Fruit fly (Drosophila melanogaster): ENCODE measurements around the gene FMRFaR.

FMRFaR gene

dm6 chr3L:3035769-3036583 is 34.5 kb downstream of the FMRFaR start (continued):
- TF ChIP-seq Meics (GFP tag; optimal IDR thresholded peaks at IDR 0.05): peak; percentile 92
- no peak for TF ChIP-seq BEAF-32 (GFP tag; optimal IDR thresholded peaks at IDR 0.05)
- peak; percentile 34 for TF ChIP-seq repo (GFP tag; optimal IDR thresholded peaks at IDR 0.05)
- peak; percentile 58 for TF ChIP-seq CG3995 (GFP tag; optimal IDR thresholded peaks at IDR 0.05)
- TF ChIP-seq CG12659 (GFP tag; optimal IDR thresholded peaks at IDR 0.05): peak; percentile 90
- peak; percentile 90 for TF ChIP-seq kah (GFP tag; optimal IDR thresholded peaks at IDR 0.05)
- TF ChIP-seq bowl (GFP tag; IDR thresholded peaks at IDR 0.05): peak; percentile 17; the same call in 1 of the 2 replicates
- TF ChIP-seq CG33557 (GFP tag; optimal IDR thresholded peaks at IDR 0.05): peak; percentile 77
- TF ChIP-seq CG18262 (tag; optimal IDR thresholded peaks at IDR 0.05): peak; percentile 90
- TF ChIP-seq run (tag; optimal IDR thresholded peaks at IDR 0.05): peak; percentile 32
- TF ChIP-seq sd (tag; optimal IDR thresholded peaks at IDR 0.05): peak; percentile 68
- no peak for TF ChIP-seq Opbp (GFP tag; IDR thresholded peaks at IDR 0.05; ENCODE audit: partially characterized antibody)
- TF ChIP-seq eyg (GFP tag; optimal IDR thresholded peaks at IDR 0.05): peak; percentile 58
- TF ChIP-seq stc (GFP tag; IDR thresholded peaks at IDR 0.05): peak; percentile 69; the same call in 1 of the 2 replicates
- TF ChIP-seq CG43689 (GFP tag; IDR thresholded peaks at IDR 0.05): peak; percentile 37; the same call in 1 of the 2 replicates
- TF ChIP-seq ci (GFP tag; IDR thresholded peaks at IDR 0.05): peak; percentile 90
- TF ChIP-seq Rfx (GFP tag; IDR thresholded peaks at IDR 0.05): peak; percentile 85
- peak; percentile 86 for TF ChIP-seq scrt (GFP tag; optimal IDR thresholded peaks at IDR 0.05)
- peak; percentile 88 for TF ChIP-seq CG32767 (GFP tag; IDR thresholded peaks at IDR 0.05)
- no peak for TF ChIP-seq dan (GFP tag; IDR thresholded peaks at IDR 0.05)
- TF ChIP-seq CG31365 (tag; optimal IDR thresholded peaks at IDR 0.05): peak; percentile 56
- TF ChIP-seq odd (GFP tag; optimal IDR thresholded peaks at IDR 0.05): peak; percentile 89
- peak; percentile 43 for TF ChIP-seq slou (GFP tag; optimal IDR thresholded peaks at IDR 0.05)
- no peak for TF ChIP-seq tna (GFP tag; IDR thresholded peaks at IDR 0.05; ENCODE audit: partially characterized antibody)
- peak; percentile 73 to 98 for TF ChIP-seq Pdp1 (GFP tag; optimal IDR thresholded peaks at IDR 0.05)
- TF ChIP-seq tll (GFP tag; optimal IDR thresholded peaks at IDR 0.05): no peak
- no peak for TF ChIP-seq vnd (GFP tag; IDR thresholded peaks at IDR 0.05; ENCODE audit: partially characterized antibody)
- peak; percentile 63 for TF ChIP-seq CG8359 (GFP tag; optimal IDR thresholded peaks at IDR 0.05; ENCODE audit: borderline replicate concordance)
- no peak for TF ChIP-seq CG2129 (GFP tag; IDR thresholded peaks at IDR 0.05; ENCODE audit: partially characterized antibody)
- TF ChIP-seq CG13775 (GFP tag; optimal IDR thresholded peaks at IDR 0.05): peak; percentile 84
- peak; percentile 87 for TF ChIP-seq CG17829 (tag; optimal IDR thresholded peaks at IDR 0.05)
- peak; percentile 71 for TF ChIP-seq Ets65A (GFP tag)
- TF ChIP-seq Sox100B (GFP tag; optimal IDR thresholded peaks at IDR 0.05): peak; percentile 88
- peak; percentile 88 for TF ChIP-seq phol (tag; optimal IDR thresholded peaks at IDR 0.05)
- peak; percentile 86 for TF ChIP-seq gro (GFP tag; optimal IDR thresholded peaks at IDR 0.05)
- TF ChIP-seq CG8290 (GFP tag; optimal IDR thresholded peaks at IDR 0.05): peak; percentile 69
- peak; percentile 5 to 69 for TF ChIP-seq CG8290 (tag; optimal IDR thresholded peaks at IDR 0.05)
- TF ChIP-seq nmo (GFP tag; optimal IDR thresholded peaks at IDR 0.05): peak; percentile 94
- peak; percentile 11 for TF ChIP-seq CG8089 (GFP tag; optimal IDR thresholded peaks at IDR 0.05)
- peak; percentile 38 for TF ChIP-seq Kr (GFP tag; optimal IDR thresholded peaks at IDR 0.05)
- peak in 1 of 2 experiments; percentile 9 for TF ChIP-seq eve (GFP tag; optimal IDR thresholded peaks at IDR 0.05)
- TF ChIP-seq Doc2 (GFP tag; IDR thresholded peaks at IDR 0.05): no peak
- TF ChIP-seq CG2116 (GFP tag; optimal IDR thresholded peaks at IDR 0.05): peak; percentile 58
- TF ChIP-seq dysf (GFP tag; IDR thresholded peaks at IDR 0.05): peak; percentile 82; the same call in 2 of the 3 replicates
- TF ChIP-seq trem (tag; optimal IDR thresholded peaks at IDR 0.05): peak; percentile 59
- TF ChIP-seq MBD-R2 (GFP tag; IDR thresholded peaks at IDR 0.05): peak; percentile 23; the same call in 1 of the 2 replicates
- peak; percentile 74; the same call in 2 of the 4 replicates for TF ChIP-seq chinmo (GFP tag; IDR thresholded peaks at IDR 0.05; ENCODE audit: partially characterized antibody)
- peak; percentile 84 for TF ChIP-seq Xrp1 (GFP tag; IDR thresholded peaks at IDR 0.05)
